Fruit fly (Drosophila melanogaster) S2 (cell line): ENCODE data around the gene mus201.

ENCODE experiments used
- CG8478 ChIP-seq: fragments of >200 bp; optimal IDR thresholded peaks from 2 replicates; lab custom pipeline; 2018
- CTCF ChIP-seq, 2 experiments: fragments of >200 bp; optimal IDR thresholded peaks; 2 replicates each; lab custom pipeline; 2018

The mus201 gene

DNA sequence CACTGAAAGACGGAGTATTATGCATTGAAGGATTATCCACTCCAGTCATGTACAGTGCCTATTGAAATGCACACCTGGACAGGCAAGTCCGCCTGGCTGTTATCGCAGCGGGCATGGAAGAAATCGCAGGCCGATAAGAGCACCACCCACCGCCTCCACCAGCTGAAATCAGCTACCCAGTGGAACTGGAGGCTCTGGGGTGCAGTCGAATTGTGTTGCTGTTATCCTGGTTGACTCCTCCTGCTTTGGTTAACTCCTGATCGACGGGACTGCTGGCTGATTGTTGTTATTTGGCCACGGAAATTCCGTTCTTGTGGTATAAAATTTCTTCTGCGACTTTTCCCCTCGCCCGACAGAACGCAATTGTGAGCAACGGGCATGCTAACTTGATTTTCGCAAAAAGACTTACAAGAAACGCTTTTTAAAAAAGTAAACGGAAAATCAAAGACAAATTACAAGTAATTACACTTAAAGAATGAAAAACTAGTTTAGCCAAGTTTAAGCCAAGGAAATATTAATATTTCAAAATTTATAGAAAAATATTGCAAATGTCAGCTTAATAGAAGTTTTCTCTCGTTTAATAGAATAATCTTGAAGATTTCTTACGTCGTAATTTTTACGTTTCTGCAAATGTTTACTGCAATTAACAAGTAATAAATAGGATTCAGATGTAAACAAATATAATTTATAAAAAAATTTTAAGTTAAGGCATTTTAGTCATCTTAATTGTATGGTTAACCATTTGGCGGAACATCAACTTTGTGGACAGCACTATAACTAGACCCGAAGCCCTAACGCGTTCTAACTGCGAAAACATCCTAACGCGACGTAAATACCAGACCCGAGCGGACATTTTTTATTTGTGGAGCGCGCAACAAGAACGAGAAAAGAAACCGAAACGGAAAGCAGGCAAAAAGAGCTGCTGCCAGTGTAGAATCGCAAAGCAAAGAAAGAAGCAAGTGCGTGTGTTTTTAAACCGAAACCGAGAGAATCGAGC, 22.8 kb upstream of the mus201 start, which contains the start of the genes CG13398 and Akap200:
CG13398 (minus strand) TSS at position 370 of the 997 bp plus-strand sequence.
Akap200 (plus strand) TSS at position 804 of the 997 bp plus-strand sequence.
- TF ChIP-seq CG8478 (no peak), CTCF (optimal IDR thresholded peaks at IDR 0.05; lab: Kevin White, UChicago) (no peak)

- TF ChIP-seq CG8478 (no peak), CTCF (optimal IDR thresholded peaks at IDR 0.05; lab: Kevin White, UChicago) (no peak)
Observed at dm6 chr2L:8416350-8417046, 21.5 kb upstream of the mus201 start.

dm6 chr2L:8417562-8417961, 20.4 kb upstream of the mus201 start:
- TF ChIP-seq CTCF (optimal IDR thresholded peaks at IDR 0.05; lab: Kevin White, UChicago): no peak
- TF ChIP-seq CG8478: no peak

- TF ChIP-seq CTCF (optimal IDR thresholded peaks at IDR 0.05; lab: Kevin White, UChicago) (no peak), CG8478 (peak; percentile 23)
Observed at dm6 chr2L:8418113-8418885, 19.7 kb upstream of the mus201 start.

- TF ChIP-seq CTCF (optimal IDR thresholded peaks at IDR 0.05; lab: Kevin White, UChicago): no peak
- TF ChIP-seq CG8478: no peak
Observed at dm6 chr2L:8419382-8419940, 18.5 kb upstream of the mus201 start.

dm6 chr2L:8420259-8420930, 17.6 kb upstream of the mus201 start:
- TF ChIP-seq CG8478 (no peak), CTCF (optimal IDR thresholded peaks at IDR 0.05; lab: Kevin White, UChicago) (no peak)

dm6 chr2L:8421717-8422116, 16.3 kb upstream of the mus201 start:
- no peak for TF ChIP-seq CTCF (optimal IDR thresholded peaks at IDR 0.05; lab: Kevin White, UChicago)

- TF ChIP-seq CTCF (optimal IDR thresholded peaks at IDR 0.05; lab: Kevin White, UChicago) (no peak), CG8478 (no peak)
Observed at dm6 chr2L:8423047-8423446, 14.9 kb upstream of the mus201 start.

dm6 chr2L:8423460-8424089, 14.4 kb upstream of the mus201 start:
- TF ChIP-seq CG8478 (no peak), CTCF (optimal IDR thresholded peaks at IDR 0.05; lab: Kevin White, UChicago) (no peak)

DNA sequence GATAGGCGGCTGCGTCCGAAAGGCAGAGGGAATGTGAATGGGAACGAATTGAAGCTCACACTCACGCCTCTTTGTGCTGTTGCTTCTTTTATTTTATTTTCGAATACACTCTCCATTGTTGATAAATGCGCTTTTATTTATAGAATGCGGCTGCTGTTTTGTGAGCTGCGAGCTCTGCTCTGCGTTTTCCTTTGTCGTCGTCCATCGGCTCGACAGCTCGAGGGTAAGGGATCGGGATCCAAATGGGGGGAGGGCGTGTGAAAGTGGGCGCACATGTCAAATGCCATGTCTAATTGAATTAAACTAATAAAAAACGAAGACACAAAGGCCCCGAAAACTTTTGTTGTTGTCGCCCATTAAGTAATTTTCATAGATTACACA, 13.9 kb upstream of the mus201 start:
- no peak for TF ChIP-seq CTCF (optimal IDR thresholded peaks at IDR 0.05; lab: Kevin White, UChicago)
- TF ChIP-seq CG8478: no peak

- TF ChIP-seq CTCF (optimal IDR thresholded peaks at IDR 0.05; lab: Kevin White, UChicago): no peak
- TF ChIP-seq CG8478: no peak
Observed at dm6 chr2L:8424662-8425208, 13.2 kb upstream of the mus201 start.

dm6 chr2L:8425212-8425611, 12.8 kb upstream of the mus201 start:
- no peak for TF ChIP-seq CTCF (optimal IDR thresholded peaks at IDR 0.05; lab: Kevin White, UChicago)
- no peak for TF ChIP-seq CG8478

- TF ChIP-seq CG8478 (no peak), CTCF (optimal IDR thresholded peaks at IDR 0.05; lab: Kevin White, UChicago) (no peak)
Observed at dm6 chr2L:8425962-8426759, 11.8 kb upstream of the mus201 start.
